Worm (Caenorhabditis elegans) whole organism, early embryonic: ENCODE data around the gene F16G10.1.

Source experiments
- ama-1 ChIP-seq: fragments of 150-350 bp; optimal IDR thresholded peaks from 2 replicates; lab custom pipeline; 2014
- hnd-1 ChIP-seq: sonication (generic microtip); optimal IDR thresholded peaks from 2 replicates; lab custom pipeline; 2016; ENCODE audit warnings: missing genetic modification characterization, missing compliant biosample characterization

- TF ChIP-seq ama-1 (no peak), hnd-1 (tag; lab: Kevin White, UChicago) (no peak)
Observed at ce11 chrII:2436757-2437156, 32.7 kb downstream of the F16G10.1 start.
